Fruit fly (Drosophila melanogaster) whole organism, embryonic: ENCODE results near the gene spz3.

Experiments used
- CG10147 ChIP-seq: fragments of 200-800 bp; sonication (Bioruptor generic); optimal IDR thresholded peaks from 2 replicates; lab custom pipeline; 2019; ENCODE audit warnings: missing biosample characterization, mild to moderate bottlenecking, missing genetic modification characterization, moderate library complexity
- CG10274 ChIP-seq: fragments of 200-800 bp; sonication (Bioruptor generic); optimal IDR thresholded peaks from 3 replicates; lab custom pipeline; 2017; ENCODE audit warnings: missing biosample characterization, mild to moderate bottlenecking, missing genetic modification characterization
- CG11560 ChIP-seq: fragments of 200-800 bp; sonication (Bioruptor generic); IDR thresholded peaks from 3 replicates; pipeline ENCODE4 v1.3.6; 2022; ENCODE audit warnings: missing biosample characterization, missing genetic modification characterization
- CG12744 ChIP-seq: fragments of 200-800 bp; sonication (Bioruptor generic); optimal IDR thresholded peaks from 2 replicates; lab custom pipeline; 2016; ENCODE audit warnings: missing biosample characterization, missing genetic modification characterization
- CG12769 ChIP-seq: fragments of 200-800 bp; sonication (Bioruptor generic); optimal IDR thresholded peaks from 2 replicates; lab custom pipeline; 2019; ENCODE audit warnings: missing biosample characterization, mild to moderate bottlenecking, missing genetic modification characterization, moderate library complexity
- CG12942 ChIP-seq: fragments of 200-800 bp; sonication (Bioruptor generic); optimal IDR thresholded peaks from 3 replicates; lab custom pipeline; 2016; ENCODE audit warnings: missing biosample characterization, missing genetic modification characterization
- CG13894 ChIP-seq: fragments of 200-800 bp; sonication (Bioruptor generic); optimal IDR thresholded peaks from 3 replicates; lab custom pipeline; 2018; ENCODE audit warnings: missing biosample characterization, mild to moderate bottlenecking, missing genetic modification characterization, moderate library complexity
- CG14050 ChIP-seq: fragments of 200-800 bp; sonication (Bioruptor generic); IDR thresholded peaks from 3 replicates; pipeline ENCODE4 v1.3.6; 2022; ENCODE audit warnings: missing biosample characterization, missing genetic modification characterization
- CG15479 ChIP-seq: fragments of 200-800 bp; sonication (Bioruptor generic); optimal IDR thresholded peaks from 3 replicates; lab custom pipeline; 2019; ENCODE audit warnings: missing biosample characterization, mild to moderate bottlenecking, missing genetic modification characterization, moderate library complexity
- CG2199 ChIP-seq: fragments of 200-800 bp; sonication (Bioruptor generic); IDR thresholded peaks from 3 replicates; pipeline ENCODE4 v1.3.6; 2022; ENCODE audit warnings: missing biosample characterization, missing genetic modification characterization
- CG3838 ChIP-seq: fragments of 200-800 bp; sonication (Bioruptor generic); optimal IDR thresholded peaks from 3 replicates; lab custom pipeline; 2016; ENCODE audit warnings: missing biosample characterization, missing genetic modification characterization
- CG4282 ChIP-seq: fragments of 200-800 bp; sonication (Bioruptor generic); optimal IDR thresholded peaks from 2 replicates; lab custom pipeline; 2016; ENCODE audit warnings: missing biosample characterization, missing genetic modification characterization
- CG6272 ChIP-seq: fragments of 200-800 bp; sonication (Bioruptor generic); IDR thresholded peaks from 2 replicates; pipeline ENCODE4 v1.3.6; 2022; ENCODE audit warnings: missing biosample characterization, missing genetic modification characterization
- CG7963 ChIP-seq: fragments of 200-800 bp; sonication (Bioruptor generic); IDR thresholded peaks from 3 replicates; pipeline ENCODE4 v1.3.6; 2022; ENCODE audit warnings: missing biosample characterization, missing genetic modification characterization; ENCODE audit not compliant: partially characterized antibody
- CG8290 ChIP-seq, 3 experiments: fragments of 200-800 bp; sonication (Bioruptor generic); optimal IDR thresholded peaks; 2 replicates each; lab custom pipeline; 2016 to 2019; ENCODE audit warnings: missing biosample characterization in 3 of 3, missing genetic modification characterization in 3 of 3, mild to moderate bottlenecking in 2 of 3, moderate library complexity in 1 of 3
- CG8765 ChIP-seq: fragments of 200-800 bp; sonication (Bioruptor generic); IDR thresholded peaks from 2 replicates; pipeline ENCODE4 v1.3.6; 2022; ENCODE audit warnings: missing biosample characterization, missing genetic modification characterization
- Deaf1 ChIP-seq: fragments of 200-800 bp; optimal IDR thresholded peaks from 3 replicates; lab custom pipeline; 2019; ENCODE audit warnings: missing biosample characterization, mild to moderate bottlenecking, missing genetic modification characterization, moderate library complexity
- Drgx ChIP-seq: fragments of 200-800 bp; sonication (Bioruptor generic); IDR thresholded peaks from 2 replicates; pipeline ENCODE4 v1.3.6; 2022; ENCODE audit warnings: missing biosample characterization, missing genetic modification characterization
- Elba2 ChIP-seq: fragments of 200-800 bp; sonication (Bioruptor generic); optimal IDR thresholded peaks from 3 replicates; lab custom pipeline; 2016; ENCODE audit warnings: missing biosample characterization, missing genetic modification characterization
- Ets65A ChIP-seq: fragments of 200-800 bp; sonication (Bioruptor generic); peaks from one replicate; lab custom pipeline; 2016; ENCODE audit warnings: missing biosample characterization, missing genetic modification characterization
- Hmx ChIP-seq: fragments of 200-800 bp; sonication (Bioruptor generic); optimal IDR thresholded peaks from 2 replicates; lab custom pipeline; 2016; ENCODE audit warnings: missing biosample characterization, missing genetic modification characterization
- MESR4 ChIP-seq: fragments of 200-800 bp; sonication (Bioruptor generic); optimal IDR thresholded peaks from 2 replicates; lab custom pipeline; 2018; ENCODE audit warnings: missing biosample characterization, mild to moderate bottlenecking, missing genetic modification characterization, moderate library complexity
- Med ChIP-seq: fragments of 200-800 bp; sonication (Bioruptor generic); peaks from one replicate; lab custom pipeline; 2016; ENCODE audit warnings: missing biosample characterization, missing genetic modification characterization, mild to moderate bottlenecking, inconsistent platforms, moderate library complexity
- NC2β ChIP-seq: fragments of 200-800 bp; sonication (Bioruptor generic); optimal IDR thresholded peaks from 2 replicates; lab custom pipeline; 2016; ENCODE audit warnings: missing biosample characterization, missing genetic modification characterization
- Opbp ChIP-seq: fragments of 200-800 bp; sonication (Bioruptor generic); IDR thresholded peaks from 3 replicates; pipeline ENCODE4 v1.3.6; 2022; ENCODE audit warnings: missing biosample characterization, missing genetic modification characterization; ENCODE audit not compliant: partially characterized antibody
- PHDP ChIP-seq: fragments of 200-800 bp; sonication (Bioruptor generic); optimal IDR thresholded peaks from 3 replicates; lab custom pipeline; 2018; ENCODE audit warnings: missing biosample characterization, mild to moderate bottlenecking, missing genetic modification characterization, moderate library complexity
- abd-A ChIP-seq: fragments of 200-800 bp; sonication (Bioruptor generic); optimal IDR thresholded peaks from 3 replicates; lab custom pipeline; 2019; ENCODE audit warnings: missing biosample characterization, mild to moderate bottlenecking, missing genetic modification characterization, moderate library complexity
- chinmo ChIP-seq: fragments of 200-800 bp; sonication (Bioruptor generic); IDR thresholded peaks from 4 replicates; pipeline ENCODE4 v1.3.6; 2022; ENCODE audit warnings: missing biosample characterization, missing genetic modification characterization; ENCODE audit not compliant: partially characterized antibody
- dysf ChIP-seq: fragments of 200-800 bp; sonication (Bioruptor generic); IDR thresholded peaks from 3 replicates; pipeline ENCODE4 v1.3.6; 2022; ENCODE audit warnings: missing biosample characterization, missing genetic modification characterization
- grau ChIP-seq: fragments of 200-800 bp; optimal IDR thresholded peaks from 3 replicates; lab custom pipeline; 2019; ENCODE audit warnings: missing biosample characterization, mild to moderate bottlenecking, missing genetic modification characterization, moderate library complexity
- ind ChIP-seq: fragments of 200-800 bp; sonication (Bioruptor generic); optimal IDR thresholded peaks from 3 replicates; lab custom pipeline; 2016; ENCODE audit warnings: missing biosample characterization, missing genetic modification characterization
- kay ChIP-seq: fragments of 200-800 bp; sonication (Bioruptor generic); optimal IDR thresholded peaks from 2 replicates; lab custom pipeline; 2016; ENCODE audit warnings: missing biosample characterization, missing genetic modification characterization
- ken ChIP-seq: fragments of 200-800 bp; sonication (Bioruptor generic); IDR thresholded peaks from 3 replicates; pipeline ENCODE4 v1.3.6; 2022; ENCODE audit warnings: missing biosample characterization, missing genetic modification characterization
- lab ChIP-seq: fragments of 200-800 bp; sonication (Bioruptor generic); optimal IDR thresholded peaks from 3 replicates; lab custom pipeline; 2017; ENCODE audit warnings: missing biosample characterization, missing genetic modification characterization, mild to moderate bottlenecking, moderate library complexity, missing genetic modification reagents
- nerfin-2 ChIP-seq: fragments of 200-800 bp; sonication (Bioruptor generic); IDR thresholded peaks from 2 replicates; pipeline ENCODE4 v1.3.6; 2022; ENCODE audit warnings: missing biosample characterization, missing genetic modification characterization; ENCODE audit not compliant: partially characterized antibody
- odd ChIP-seq: fragments of 200-800 bp; sonication (Bioruptor generic); optimal IDR thresholded peaks from 2 replicates; lab custom pipeline; 2017; ENCODE audit warnings: missing biosample characterization, mild to moderate bottlenecking, missing genetic modification characterization
- onecut ChIP-seq: fragments of 200-800 bp; sonication (Bioruptor generic); IDR thresholded peaks from 2 replicates; pipeline ENCODE4 v1.3.6; 2022; ENCODE audit warnings: missing biosample characterization, missing genetic modification characterization
- pnt ChIP-seq: fragments of 200-800 bp; sonication (Bioruptor generic); optimal IDR thresholded peaks from 3 replicates; lab custom pipeline; 2016; ENCODE audit warnings: missing biosample characterization, missing genetic modification characterization
- ro ChIP-seq: fragments of 200-800 bp; sonication (Bioruptor generic); IDR thresholded peaks from 2 replicates; pipeline ENCODE4 v1.3.6; 2022; ENCODE audit warnings: missing biosample characterization, missing genetic modification characterization
- sens ChIP-seq: fragments of 200-800 bp; sonication (Bioruptor generic); peaks from one replicate; lab custom pipeline; 2016; ENCODE audit warnings: missing biosample characterization, missing genetic modification characterization
- zen2 ChIP-seq: fragments of 200-800 bp; sonication (Bioruptor generic); IDR thresholded peaks from 3 replicates; pipeline ENCODE4 v1.3.6; 2022; ENCODE audit warnings: missing biosample characterization, missing genetic modification characterization; ENCODE audit not compliant: partially characterized antibody

spz3 gene

DNA sequence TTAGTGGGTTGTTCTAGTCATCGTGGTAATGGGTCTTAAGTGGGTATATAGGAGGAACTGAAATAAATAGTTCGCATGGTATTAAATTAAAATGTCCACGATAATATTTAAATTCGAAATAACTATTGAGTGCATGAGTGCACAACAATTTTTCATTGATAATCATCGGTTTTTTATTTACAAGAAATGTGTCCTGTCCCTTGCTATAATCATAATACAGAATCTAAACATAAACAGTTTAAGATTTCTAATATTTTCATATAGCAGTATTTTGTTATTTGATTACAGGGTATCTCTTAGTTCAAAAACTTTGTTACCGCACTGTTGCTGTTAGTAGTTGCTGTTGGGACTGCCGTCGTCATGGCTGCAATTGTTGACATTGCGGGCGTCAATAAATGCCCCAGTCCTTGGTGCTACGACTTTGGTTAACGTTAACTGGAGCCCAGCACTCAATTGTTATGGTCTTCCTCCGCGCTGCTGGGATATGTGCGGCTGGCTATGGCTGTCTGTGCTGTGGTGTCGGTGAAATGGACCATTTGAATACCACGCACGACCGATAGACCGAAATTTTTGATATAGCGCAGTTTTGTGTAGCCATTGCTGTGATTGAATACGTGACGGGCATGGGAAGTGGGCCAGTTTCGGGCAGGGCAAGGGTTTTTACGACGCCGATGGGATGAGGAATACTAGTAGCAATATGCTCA lies 7.4 kb downstream of the spz3 start (continued):
- no peak for TF ChIP-seq ro

- TF ChIP-seq CG8765 (no peak), ind (GFP tag; lab: Kevin White, UChicago) (no peak), Opbp (GFP tag; lab: Robert Waterston, UW) (0 out of 3 replicates have a peak, but pooled peaks have one; percentile 10), CG12942 (GFP tag; lab: Kevin White, UChicago) (no peak), chinmo (GFP tag; lab: Robert Waterston, UW) (0 out of 4 replicates have a peak, but pooled peaks have one; percentile 24), Ets65A (GFP tag; lab: Kevin White, UChicago) (peak; percentile 74), CG13894 (tag; lab: Kevin White, UChicago) (peak; percentile 6), abd-A (tag; lab: Kevin White, UChicago) (peak; percentile 65), CG6272 (GFP tag; lab: Robert Waterston, UW) (0 out of 2 replicates have a peak, but pooled peaks have one; percentile 7), CG12744 (GFP tag; lab: Kevin White, UChicago) (no peak), MESR4 (no peak), CG10274 (peak; percentile 50), CG8290 (GFP tag; optimal IDR thresholded peaks at IDR 0.05; lab: Kevin White, UChicago) (no peak), CG8290 (tag; optimal IDR thresholded peaks at IDR 0.05; lab: Kevin White, UChicago) (peak in 1 of 2 experiments; percentile 7), Deaf1 (peak; percentile 11), Med (GFP tag; lab: Kevin White, UChicago) (peak; percentile 50)
- TF ChIP-seq, all 482 proteins: peak for 10
These were observed 8.0 kb downstream of the spz3 start, which contains the start of gene Proc for dm6 chr2L:7871332-7871731. TSS of gene Proc (minus strand) at chr2L:7871432.

- TF ChIP-seq CG11560: 0 out of 3 replicates have a peak, but pooled peaks have one; percentile 7
- TF ChIP-seq CG10147 (GFP tag; lab: Kevin White, UChicago): no peak
- peak; percentile 82 for TF ChIP-seq Ets65A (GFP tag; lab: Kevin White, UChicago)
- TF ChIP-seq pnt: no peak
These were observed 9.1 kb downstream of the spz3 start for dm6 chr2L:7870212-7870611.

- TF ChIP-seq lab (GFP tag; lab: Kevin White, UChicago) (no peak), CG14050 (GFP tag; lab: Robert Waterston, UW) (no peak), Hmx (GFP tag; lab: Kevin White, UChicago) (no peak), CG4282 (GFP tag; lab: Kevin White, UChicago) (no peak), ken (GFP tag; lab: Robert Waterston, UW) (no peak), kay (no peak), zen2 (GFP tag; lab: Robert Waterston, UW) (no peak), CG15479 (GFP tag; lab: Kevin White, UChicago) (no peak), Elba2 (no peak), onecut (GFP tag; lab: Robert Waterston, UW) (peak; percentile 51), dysf (GFP tag; lab: Robert Waterston, UW) (no peak), CG3838 (GFP tag; lab: Kevin White, UChicago) (no peak), CG2199 (GFP tag; lab: Robert Waterston, UW) (no peak), CG12769 (no peak), odd (GFP tag; lab: Kevin White, UChicago) (no peak), sens (GFP tag; lab: Kevin White, UChicago) (peak; percentile 43), CG7963 (GFP tag; lab: Robert Waterston, UW) (no peak), nerfin-2 (GFP tag; lab: Robert Waterston, UW) (no peak), NC2β (GFP tag; lab: Kevin White, UChicago) (no peak), Drgx (0 out of 2 replicates have a peak, but pooled peaks have one; percentile 16), grau (no peak), PHDP (no peak)
These were observed 10.7 kb downstream of the spz3 start for dm6 chr2L:7868608-7869007.
